Fruit fly (Drosophila melanogaster): Measurements from ENCODE around the gene Nepl11.

DNA sequence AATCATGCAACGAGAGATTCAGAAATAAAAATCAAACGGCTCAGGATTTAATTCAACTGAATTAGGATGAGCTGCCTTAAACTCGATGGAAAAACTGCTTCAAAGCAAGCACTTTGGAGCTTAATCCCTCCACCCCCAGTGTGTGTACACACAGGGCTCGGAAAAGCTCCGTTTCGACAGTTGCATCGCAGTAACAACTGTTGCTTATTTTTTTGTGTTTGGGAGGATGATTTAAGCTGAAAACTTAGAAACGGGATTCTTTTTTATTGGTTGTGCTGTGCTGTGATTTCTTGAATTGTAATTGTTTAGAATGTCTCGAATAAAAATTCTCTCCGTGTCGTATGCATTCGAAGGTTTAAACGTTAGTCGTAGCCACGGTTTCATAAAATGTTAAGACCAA lies 24.4 kb upstream of the Nepl11 start, which contains the start of gene Syt14:
- no peak for TF ChIP-seq CG8478 (optimal IDR thresholded peaks at IDR 0.05)
- no peak for TF ChIP-seq CTCF (optimal IDR thresholded peaks at IDR 0.05)
